Fruit fly (Drosophila melanogaster) whole organism, embryonic: ENCODE measurements around the gene Tgt.

ENCODE experiments used
- BEAF-32 ChIP-seq: fragments of 200-800 bp; sonication (Bioruptor generic); optimal IDR thresholded peaks from 3 replicates; lab custom pipeline; 2017; ENCODE audit warnings: missing biosample characterization, missing genetic modification characterization, mild to moderate bottlenecking, moderate library complexity, missing genetic modification reagents
- CG10267 ChIP-seq: fragments of 200-800 bp; sonication (Bioruptor generic); optimal IDR thresholded peaks from 2 replicates; lab custom pipeline; 2018; ENCODE audit warnings: missing biosample characterization, mild to moderate bottlenecking, missing genetic modification characterization, moderate library complexity
- CG10462 ChIP-seq: fragments of 200-800 bp; sonication (Bioruptor generic); optimal IDR thresholded peaks from 2 replicates; lab custom pipeline; 2016; ENCODE audit warnings: missing biosample characterization, missing genetic modification characterization
- CG11085 ChIP-seq: fragments of 200-800 bp; sonication (Bioruptor generic); IDR thresholded peaks from 2 replicates; pipeline ENCODE4 v1.3.6; 2022; ENCODE audit warnings: missing biosample characterization, missing genetic modification characterization
- CG11093 ChIP-seq: fragments of 200-800 bp; sonication (Bioruptor generic); IDR thresholded peaks from 3 replicates; pipeline ENCODE4 v1.3.6; 2022; ENCODE audit warnings: missing biosample characterization, missing genetic modification characterization
- CG12104 ChIP-seq: fragments of 200-800 bp; sonication (Bioruptor generic); optimal IDR thresholded peaks from 3 replicates; lab custom pipeline; 2016; ENCODE audit warnings: missing biosample characterization, missing genetic modification characterization
- CG13123 ChIP-seq: fragments of 200-800 bp; sonication (Bioruptor generic); optimal IDR thresholded peaks from 2 replicates; lab custom pipeline; 2016; ENCODE audit warnings: missing biosample characterization, missing genetic modification characterization
- CG14860 ChIP-seq: fragments of 200-800 bp; sonication (Bioruptor generic); IDR thresholded peaks from 3 replicates; pipeline ENCODE4 v1.3.6; 2022; ENCODE audit warnings: missing biosample characterization, missing genetic modification characterization; ENCODE audit not compliant: partially characterized antibody
- CG15011 ChIP-seq: fragments of 200-800 bp; sonication (Bioruptor generic); optimal IDR thresholded peaks from 3 replicates; lab custom pipeline; 2018; ENCODE audit warnings: missing biosample characterization, mild to moderate bottlenecking, missing genetic modification characterization
- CG1602 ChIP-seq: fragments of 200-800 bp; sonication (Bioruptor generic); optimal IDR thresholded peaks from 3 replicates; lab custom pipeline; 2016; ENCODE audit warnings: missing biosample characterization, missing genetic modification characterization
- CG16863 ChIP-seq: fragments of 200-800 bp; sonication (Bioruptor generic); optimal IDR thresholded peaks from 3 replicates; lab custom pipeline; 2016; ENCODE audit warnings: missing biosample characterization, missing genetic modification characterization
- CG17912 ChIP-seq: fragments of 200-800 bp; sonication (Bioruptor generic); optimal IDR thresholded peaks from 2 replicates; lab custom pipeline; 2018; ENCODE audit warnings: missing biosample characterization, mild to moderate bottlenecking, missing genetic modification characterization
- CG2129 ChIP-seq: fragments of 200-800 bp; sonication (Bioruptor generic); IDR thresholded peaks from 2 replicates; pipeline ENCODE4 v1.3.6; 2022; ENCODE audit warnings: missing biosample characterization, missing genetic modification characterization; ENCODE audit not compliant: partially characterized antibody
- CG2889 ChIP-seq: fragments of 200-800 bp; sonication (Bioruptor generic); IDR thresholded peaks from 3 replicates; pipeline ENCODE4 v1.3.6; 2022; ENCODE audit warnings: missing biosample characterization, missing genetic modification characterization
- CG3163 ChIP-seq: fragments of 200-800 bp; sonication (Bioruptor generic); optimal IDR thresholded peaks from 3 replicates; lab custom pipeline; 2016; ENCODE audit warnings: missing biosample characterization, missing genetic modification characterization
- CG33557 ChIP-seq: fragments of 200-800 bp; sonication (Bioruptor generic); optimal IDR thresholded peaks from 2 replicates; lab custom pipeline; 2019; ENCODE audit warnings: missing biosample characterization, mild to moderate bottlenecking, missing genetic modification characterization, moderate library complexity
- CG34376 ChIP-seq: fragments of 200-800 bp; sonication (Bioruptor generic); optimal IDR thresholded peaks from 2 replicates; lab custom pipeline; 2018; ENCODE audit warnings: missing biosample characterization, mild to moderate bottlenecking, missing genetic modification characterization
- CG42726 ChIP-seq: fragments of 200-800 bp; sonication (Bioruptor generic); IDR thresholded peaks from 2 replicates; pipeline ENCODE4 v1.3.6; 2022; ENCODE audit warnings: missing biosample characterization, missing genetic modification characterization; ENCODE audit not compliant: partially characterized antibody
- CG7556 ChIP-seq: fragments of 200-800 bp; sonication (Bioruptor generic); optimal IDR thresholded peaks from 2 replicates; lab custom pipeline; 2017; ENCODE audit warnings: missing biosample characterization, mild to moderate bottlenecking, missing genetic modification characterization
- CG9437 ChIP-seq: fragments of 200-800 bp; sonication (Bioruptor generic); optimal IDR thresholded peaks from 2 replicates; lab custom pipeline; 2018; ENCODE audit warnings: missing biosample characterization, mild to moderate bottlenecking, missing genetic modification characterization
- Camta ChIP-seq: fragments of 200-800 bp; sonication (Bioruptor generic); optimal IDR thresholded peaks from 2 replicates; lab custom pipeline; 2016; ENCODE audit warnings: missing biosample characterization, missing genetic modification characterization
- CkIIα-i1 ChIP-seq: fragments of 200-800 bp; sonication (Bioruptor generic); IDR thresholded peaks from 2 replicates; pipeline ENCODE4 v1.3.6; 2022; ENCODE audit warnings: missing biosample characterization, missing genetic modification characterization
- Dip2 ChIP-seq: fragments of 200-800 bp; sonication (Bioruptor generic); IDR thresholded peaks from 2 replicates; pipeline ENCODE4 v1.3.6; 2022; ENCODE audit warnings: missing biosample characterization, missing genetic modification characterization
- E2f2 ChIP-seq: fragments of 200-800 bp; sonication (Bioruptor generic); IDR thresholded peaks from 2 replicates; pipeline ENCODE4 v1.3.6; 2022; ENCODE audit warnings: missing biosample characterization, missing genetic modification characterization
- Eip74EF ChIP-seq, 2 experiments: fragments of 200-800 bp in 1 of 2; fragments of >200 bp in 1 of 2; sonication (Bioruptor generic) in 1 of 2; optimal IDR thresholded peaks; 2 replicates each; lab custom pipeline; 2017 to 2019; ENCODE audit warnings: missing biosample characterization in 2 of 2, missing genetic modification characterization in 2 of 2, mild to moderate bottlenecking in 1 of 2, moderate library complexity in 1 of 2
- Hand ChIP-seq: fragments of 200-800 bp; sonication (Bioruptor generic); optimal IDR thresholded peaks from 2 replicates; lab custom pipeline; 2017; ENCODE audit warnings: mild to moderate bottlenecking, missing biosample characterization, missing genetic modification reagents, missing genetic modification characterization
- HmgZ ChIP-seq: fragments of 200-800 bp; sonication (Bioruptor generic); optimal IDR thresholded peaks from 2 replicates; lab custom pipeline; 2018; ENCODE audit warnings: missing biosample characterization, mild to moderate bottlenecking, missing genetic modification characterization
- Hmr ChIP-seq: fragments of 200-800 bp; sonication (Bioruptor generic); optimal IDR thresholded peaks from 3 replicates; lab custom pipeline; 2017; ENCODE audit warnings: mild to moderate bottlenecking, missing biosample characterization, missing genetic modification reagents, missing genetic modification characterization
- MESR4 ChIP-seq: fragments of 200-800 bp; sonication (Bioruptor generic); optimal IDR thresholded peaks from 2 replicates; lab custom pipeline; 2018; ENCODE audit warnings: missing biosample characterization, mild to moderate bottlenecking, missing genetic modification characterization, moderate library complexity
- Mad ChIP-seq: fragments of 200-800 bp; sonication (Bioruptor generic); optimal IDR thresholded peaks from 2 replicates; lab custom pipeline; 2016; ENCODE audit warnings: missing biosample characterization, missing genetic modification characterization
- Mes4 ChIP-seq: fragments of 200-800 bp; sonication (Bioruptor generic); optimal IDR thresholded peaks from 2 replicates; lab custom pipeline; 2016; ENCODE audit warnings: missing biosample characterization, missing genetic modification characterization
- NK7.1 ChIP-seq: fragments of 200-800 bp; sonication (Bioruptor generic); optimal IDR thresholded peaks from 3 replicates; lab custom pipeline; 2016; ENCODE audit warnings: missing biosample characterization, missing genetic modification characterization
- Oli ChIP-seq: fragments of 200-800 bp; sonication (Bioruptor generic); optimal IDR thresholded peaks from 2 replicates; lab custom pipeline; 2018; ENCODE audit warnings: missing biosample characterization, mild to moderate bottlenecking, missing genetic modification characterization, moderate library complexity
- Sin3A ChIP-seq: fragments of >200 bp; optimal IDR thresholded peaks from 2 replicates; lab custom pipeline; 2018
- ap ChIP-seq: fragments of 200-800 bp; sonication (Bioruptor generic); IDR thresholded peaks from 2 replicates; pipeline ENCODE4 v1.3.6; 2022; ENCODE audit warnings: missing biosample characterization, missing genetic modification characterization
- bowl ChIP-seq: fragments of 200-800 bp; sonication (Bioruptor generic); IDR thresholded peaks from 2 replicates; pipeline ENCODE4 v1.3.6; 2022; ENCODE audit warnings: missing biosample characterization, missing genetic modification characterization
- fd102C ChIP-seq: fragments of 200-800 bp; sonication (Bioruptor generic); optimal IDR thresholded peaks from 2 replicates; lab custom pipeline; 2018; ENCODE audit warnings: missing biosample characterization, mild to moderate bottlenecking, missing genetic modification characterization, moderate library complexity
- grn ChIP-seq: fragments of 200-800 bp; sonication (Bioruptor generic); optimal IDR thresholded peaks from 3 replicates; lab custom pipeline; 2017; ENCODE audit warnings: missing biosample characterization, missing genetic modification characterization
- gsb ChIP-seq: fragments of 200-800 bp; sonication (Bioruptor generic); IDR thresholded peaks from 2 replicates; pipeline ENCODE4 v1.3.6; 2022; ENCODE audit warnings: missing biosample characterization, missing genetic modification characterization
- hkb ChIP-seq, 2 experiments: fragments of 200-800 bp in 1 of 2; fragments of >200 bp in 1 of 2; sonication (Bioruptor generic) in 1 of 2; IDR thresholded peaks in 1 of 2; optimal IDR thresholded peaks in 1 of 2; 2 replicates each; pipeline versions ENCODE4 v1.3.6 to Lab custom; 2017 to 2022; ENCODE audit warnings: missing biosample characterization in 1 of 2, missing genetic modification characterization in 1 of 2
- hth ChIP-seq: fragments of >200 bp; optimal IDR thresholded peaks from 2 replicates; lab custom pipeline; 2017; ENCODE audit warnings: inconsistent platforms
- kay ChIP-seq: fragments of 200-800 bp; sonication (Bioruptor generic); optimal IDR thresholded peaks from 2 replicates; lab custom pipeline; 2016; ENCODE audit warnings: missing biosample characterization, missing genetic modification characterization
- lbe ChIP-seq: fragments of 200-800 bp; sonication (Bioruptor generic); optimal IDR thresholded peaks from 2 replicates; lab custom pipeline; 2016; ENCODE audit warnings: missing biosample characterization, mild to moderate bottlenecking, missing genetic modification characterization
- nom ChIP-seq: fragments of 200-800 bp; sonication (Bioruptor generic); optimal IDR thresholded peaks from 2 replicates; lab custom pipeline; 2017; ENCODE audit warnings: missing biosample characterization, missing genetic modification characterization, mild to moderate bottlenecking, moderate library complexity, missing genetic modification reagents
- pros ChIP-seq: fragments of 200-800 bp; sonication (Bioruptor generic); optimal IDR thresholded peaks from 3 replicates; lab custom pipeline; 2019; ENCODE audit warnings: missing biosample characterization, mild to moderate bottlenecking, missing genetic modification characterization, moderate library complexity
- row ChIP-seq: fragments of 200-800 bp; sonication (Bioruptor generic); IDR thresholded peaks from 3 replicates; pipeline ENCODE4 v1.3.6; 2022; ENCODE audit warnings: missing biosample characterization, missing genetic modification characterization
- ssp ChIP-seq: fragments of 200-800 bp; sonication (Bioruptor generic); IDR thresholded peaks from 2 replicates; pipeline ENCODE4 v1.3.6; 2022; ENCODE audit warnings: missing biosample characterization, missing genetic modification characterization
- tup ChIP-seq: fragments of 200-800 bp; sonication (Bioruptor generic); optimal IDR thresholded peaks from 2 replicates; lab custom pipeline; 2016; ENCODE audit warnings: missing biosample characterization, mild to moderate bottlenecking, missing genetic modification characterization, moderate library complexity

The Tgt gene

dm6 chr2L:1157357-1157678 is 26.5 kb upstream of the Tgt start (continued):
- TF ChIP-seq Oli (tag; lab: Kevin White, UChicago) (no peak), CG3163 (GFP tag; lab: Kevin White, UChicago) (no peak), gsb (no peak), grn (GFP tag; lab: Kevin White, UChicago) (peak; percentile 80), Camta (GFP tag; lab: Kevin White, UChicago) (no peak), hkb (optimal IDR thresholded peaks at IDR 0.05; lab: Kevin White, UChicago) (no peak), hkb (GFP tag; IDR thresholded peaks at IDR 0.05; lab: Robert Waterston, UW) (no peak), pros (GFP tag; lab: Kevin White, UChicago) (peak; percentile 60), CG14860 (GFP tag; lab: Robert Waterston, UW) (no peak), Hand (GFP tag; lab: Kevin White, UChicago) (no peak)

- TF ChIP-seq Hmr (GFP tag; lab: Kevin White, UChicago): no peak
- TF ChIP-seq CG11093 (GFP tag; lab: Robert Waterston, UW): 0 out of 3 replicates have a peak, but pooled peaks have one; percentile 27
- no peak for TF ChIP-seq CG17912 (GFP tag; lab: Kevin White, UChicago)
- TF ChIP-seq BEAF-32 (GFP tag; lab: Kevin White, UChicago): peak; percentile 24
- peak; percentile 65 for TF ChIP-seq CG12104 (GFP tag; lab: Kevin White, UChicago)
- peak; percentile 44 for TF ChIP-seq CG9437
- TF ChIP-seq MESR4 (GFP tag; lab: Kevin White, UChicago): peak; percentile 51
- TF ChIP-seq nom (GFP tag; lab: Kevin White, UChicago): no peak
- TF ChIP-seq lbe: no peak
- no peak for TF ChIP-seq CG10462 (GFP tag; lab: Kevin White, UChicago)
- TF ChIP-seq row (GFP tag; lab: Robert Waterston, UW): peak; percentile 94
- TF ChIP-seq E2f2 (GFP tag; lab: Robert Waterston, UW): no peak
- no peak for TF ChIP-seq CG2889 (GFP tag; lab: Robert Waterston, UW)
- no peak for TF ChIP-seq CG13123 (GFP tag; lab: Kevin White, UChicago)
- no peak for TF ChIP-seq Dip2 (GFP tag; lab: Robert Waterston, UW)
- TF ChIP-seq Eip74EF (GFP tag; optimal IDR thresholded peaks at IDR 0.05; lab: Kevin White, UChicago): no peak
- TF ChIP-seq Mes4: no peak
- no peak for TF ChIP-seq CG15011
- no peak for TF ChIP-seq tup (GFP tag; lab: Kevin White, UChicago)
- TF ChIP-seq CG16863 (GFP tag; lab: Kevin White, UChicago): peak; percentile 12
- TF ChIP-seq Mad: peak; percentile 10
- no peak for TF ChIP-seq CG11085 (GFP tag; lab: Robert Waterston, UW)
- no peak for TF ChIP-seq ap (GFP tag; lab: Robert Waterston, UW)
- no peak for TF ChIP-seq CG7556 (GFP tag; lab: Kevin White, UChicago)
- peak; percentile 41 for TF ChIP-seq ssp (GFP tag; lab: Robert Waterston, UW)
- no peak for TF ChIP-seq CG34376 (GFP tag; lab: Kevin White, UChicago)
- TF ChIP-seq Sin3A: peak; percentile 54
- TF ChIP-seq CG33557 (GFP tag; lab: Kevin White, UChicago): no peak
- no peak for TF ChIP-seq hth (lab: Kevin White, UChicago)
- TF ChIP-seq CG10267: peak; percentile 21
- no peak for TF ChIP-seq HmgZ
- peak; percentile 22 for TF ChIP-seq CG1602 (GFP tag; lab: Kevin White, UChicago)
- TF ChIP-seq kay (GFP tag; lab: Kevin White, UChicago): peak; percentile 69
- no peak for TF ChIP-seq CG2129
- no peak for TF ChIP-seq NK7.1
- TF ChIP-seq fd102C (GFP tag; lab: Kevin White, UChicago): no peak
- peak; percentile 52; the same call in 1 of the 2 replicates for TF ChIP-seq CG42726 (GFP tag; lab: Robert Waterston, UW)
- no peak for TF ChIP-seq CkIIα-i1 (GFP tag; lab: Robert Waterston, UW)
- TF ChIP-seq bowl (GFP tag; lab: Robert Waterston, UW): no peak
These were observed 26.0 kb upstream of the Tgt start, which contains the start of gene capt for dm6 chr2L:1157679-1158518. TSS of gene capt (minus strand) at chr2L:1158262.
